Worm (Caenorhabditis elegans): Measurements from ENCODE around the gene suds-3.
A peak's percentile ranks its signal among the peaks of the same experiment; 100 is the strongest.

Gene suds-3

DNA sequence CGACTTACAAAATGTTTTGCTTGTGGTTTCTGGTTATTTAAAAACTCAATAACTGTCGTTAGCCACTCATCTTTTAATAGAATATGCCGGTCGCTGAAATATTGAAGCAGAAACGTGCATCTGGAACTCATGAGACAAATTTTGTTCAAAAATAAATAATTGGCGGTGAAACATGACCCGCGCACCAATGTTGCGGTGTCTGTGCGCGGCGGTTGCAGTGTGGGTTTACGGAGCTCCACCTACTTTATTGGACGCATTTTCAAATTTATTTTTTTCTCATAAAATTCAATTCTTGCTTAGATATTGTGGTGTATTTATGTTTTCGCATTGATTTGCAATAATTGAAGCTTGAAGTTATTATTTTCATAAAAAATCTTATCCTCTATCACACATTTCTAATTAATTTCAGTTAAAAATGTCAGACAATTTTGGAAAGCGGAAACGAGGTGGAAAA is at the start of gene suds-3, which contains the start of gene rmh-2:
Gene suds-3, plus strand, starts transcription at position 404 of the 454 bp plus-strand sequence.
Gene rmh-2, minus strand, starts transcription at position 164 of the 454 bp plus-strand sequence.
- TF ChIP-seq efl-1 (GFP tag; optimal IDR thresholded peaks at IDR 0.05) (peak; percentile 61), dpl-1 (GFP tag; optimal IDR thresholded peaks at IDR 0.05) (peak; percentile 20), madf-6 (GFP tag; IDR thresholded peaks at IDR 0.05) (peak; percentile 35; the same call in 1 of the 2 replicates), K12H6.12 (tag; optimal IDR thresholded peaks at IDR 0.05) (no peak), lsl-1 (GFP tag; optimal IDR thresholded peaks at IDR 0.05) (peak; percentile 7), F23B12.7 (tag; optimal IDR thresholded peaks at IDR 0.05; ENCODE audit: insufficient read depth) (peak; percentile 37), hmg-1.2 (GFP tag; IDR thresholded peaks at IDR 0.05) (no peak)

DNA sequence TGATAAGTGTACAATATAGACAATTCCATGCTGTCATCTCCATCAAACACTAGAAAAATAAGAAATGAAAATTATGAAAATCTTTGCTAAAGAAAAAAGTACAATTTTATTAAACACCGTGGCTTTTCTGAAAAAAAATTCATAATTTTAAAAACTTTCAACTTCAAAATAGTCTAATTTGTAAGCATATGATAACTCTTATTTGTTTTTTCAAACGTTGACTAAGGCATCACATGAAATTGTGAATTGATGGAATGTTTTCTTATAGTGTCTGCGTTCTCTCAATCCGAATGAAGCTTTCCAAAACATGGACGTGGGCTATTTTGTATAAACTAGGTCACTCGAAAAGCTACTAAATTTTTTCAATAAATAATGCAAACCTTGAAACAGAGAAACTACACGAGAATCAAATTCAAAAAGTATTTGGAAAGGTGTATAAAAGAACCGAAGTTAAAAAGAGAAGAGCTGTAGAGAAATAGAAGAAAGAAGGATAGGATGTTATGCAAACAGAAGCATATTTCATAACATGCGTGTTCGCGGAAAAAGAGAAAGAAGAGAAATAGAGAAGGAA is 44.8 kb upstream of the suds-3 start, which contains the start of gene clp-9:
Gene clp-9, minus strand, starts transcription at position 51 of the 571 bp plus-strand sequence.
- TF ChIP-seq nhr-120 (GFP tag; IDR thresholded peaks at IDR 0.05) (no peak), rec-8 (tag; optimal IDR thresholded peaks at IDR 0.05) (no peak), egrh-3 (GFP tag; IDR thresholded peaks at IDR 0.05) (no peak), lsy-27 (tag; optimal IDR thresholded peaks at IDR 0.05; ENCODE audit: borderline replicate concordance, insufficient read depth) (no peak), nfyb-1 (GFP tag; IDR thresholded peaks at IDR 0.05) (no peak), ama-1 (optimal IDR thresholded peaks at IDR 0.05) (no peak), ama-1 (GFP tag; optimal IDR thresholded peaks at IDR 0.05) (no peak)

DNA sequence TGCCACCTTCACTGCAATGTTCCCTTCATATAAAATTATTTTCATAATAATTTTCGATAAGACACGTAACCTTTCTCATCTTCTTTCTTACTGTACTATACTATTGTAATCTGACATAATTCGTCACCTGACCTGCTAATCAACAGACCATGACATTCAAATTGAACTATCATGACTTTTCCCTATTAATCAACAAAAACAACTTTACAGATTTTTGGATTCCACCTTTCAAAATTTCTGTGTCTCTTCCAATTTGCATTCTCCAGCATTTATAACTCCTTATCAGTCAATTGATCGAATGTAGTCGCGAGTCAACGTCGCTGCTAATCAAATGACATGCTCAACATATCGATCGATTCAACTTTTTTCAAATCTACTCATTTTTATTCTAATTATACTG is 41.2 kb upstream of the suds-3 start, which contains the start of gene fshr-1:
Gene fshr-1, plus strand, starts transcription at position 209 of the 400 bp plus-strand sequence.
- TF ChIP-seq nhr-80 (tag; optimal IDR thresholded peaks at IDR 0.05), result peak; percentile 59
- TF ChIP-seq unc-62 (GFP tag; optimal IDR thresholded peaks at IDR 0.05), result peak; percentile 61
- TF ChIP-seq dpl-1 (GFP tag; optimal IDR thresholded peaks at IDR 0.05), result no peak
- TF ChIP-seq F57A8.1 (GFP tag; optimal IDR thresholded peaks at IDR 0.05), result no peak
- TF ChIP-seq ztf-28 (GFP tag; IDR thresholded peaks at IDR 0.05), result no peak
- peak in 1 of 2 experiments; percentile 4 for TF ChIP-seq let-607 (tag; optimal IDR thresholded peaks at IDR 0.05)
- TF ChIP-seq ceh-40 (GFP tag; IDR thresholded peaks at IDR 0.05), result no peak

DNA sequence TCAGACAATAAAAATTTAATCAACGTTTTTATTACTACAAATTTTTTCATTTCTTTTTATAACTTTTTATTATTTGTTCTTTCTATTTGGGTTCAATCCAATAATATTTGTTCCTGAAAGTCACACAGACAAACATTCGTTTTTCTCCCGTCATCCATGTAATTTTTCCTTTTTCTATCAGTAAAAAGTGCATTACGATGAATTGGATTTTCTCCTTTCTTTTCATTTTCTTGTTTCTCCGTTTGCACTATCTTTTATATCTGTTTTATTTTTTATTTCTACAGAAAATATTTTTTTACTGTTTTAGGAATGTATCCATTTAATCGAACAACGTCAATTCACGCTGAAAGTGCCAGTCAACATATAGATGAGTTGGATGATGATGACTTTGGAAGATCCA is 31.5 kb upstream of the suds-3 start, which contains the start of gene egl-47:
Gene egl-47, plus strand, starts transcription at position 301 of the 400 bp plus-strand sequence.
- TF ChIP-seq C06A6.2 (GFP tag; conservative IDR thresholded peaks at IDR 0.05) (no peak), mxl-1 (tag; optimal IDR thresholded peaks at IDR 0.05) (no peak), nhr-120 (GFP tag; IDR thresholded peaks at IDR 0.05) (no peak), hrde-1 (tag; optimal IDR thresholded peaks at IDR 0.05; ENCODE audit: borderline replicate concordance) (no peak), xnd-1 (tag; optimal IDR thresholded peaks at IDR 0.05) (no peak), egrh-3 (GFP tag; IDR thresholded peaks at IDR 0.05) (no peak), Y53F4B.3 (GFP tag; IDR thresholded peaks at IDR 0.05) (no peak), attf-6 (GFP tag; IDR thresholded peaks at IDR 0.05) (no peak), ama-1 (optimal IDR thresholded peaks at IDR 0.05) (no peak), ama-1 (GFP tag; optimal IDR thresholded peaks at IDR 0.05) (no peak), sptf-2 (GFP tag; optimal IDR thresholded peaks at IDR 0.05) (no peak), ceh-58 (GFP tag; IDR thresholded peaks at IDR 0.05) (no peak), fkh-3 (tag; optimal IDR thresholded peaks at IDR 0.05) (no peak), chd-7 (tag; optimal IDR thresholded peaks at IDR 0.05) (no peak)

DNA sequence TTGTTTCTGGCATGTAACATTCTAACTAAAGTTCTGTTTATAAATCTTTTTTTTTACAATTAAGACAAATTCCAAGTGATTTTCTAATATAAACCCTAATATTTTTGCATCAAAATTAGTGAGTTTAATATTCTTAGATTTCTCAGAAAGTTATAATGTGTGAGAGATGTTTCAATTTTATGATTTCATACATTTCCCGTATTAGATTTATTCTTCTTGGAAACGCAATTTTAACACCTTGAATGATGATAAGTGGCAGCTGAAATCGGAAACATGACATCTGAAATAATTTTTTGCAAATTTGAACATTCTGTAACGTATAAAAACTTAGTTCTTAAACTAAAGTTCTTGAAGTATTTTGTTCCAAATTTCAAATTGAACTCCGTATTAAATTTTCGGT is 29.7 kb upstream of the suds-3 start:
- TF ChIP-seq athp-1 (tag; optimal IDR thresholded peaks at IDR 0.05), result no peak
- no peak for TF ChIP-seq madf-6 (GFP tag; IDR thresholded peaks at IDR 0.05)
